Fruit fly (Drosophila melanogaster): ENCODE measurements around the gene Qtzl.

The Qtzl gene

dm6 chr2L:11970853-11971397, 24.6 kb upstream of the Qtzl start (continued):
- peak; percentile 31 to 54 for TF ChIP-seq ss (GFP tag; optimal IDR thresholded peaks at IDR 0.05)
- TF ChIP-seq CG15336 (GFP tag; IDR thresholded peaks at IDR 0.05), result 0 out of 2 replicates have a peak, but pooled peaks have one; percentile 35
- TF ChIP-seq Sox14 (GFP tag; optimal IDR thresholded peaks at IDR 0.05), result peak; percentile 29
- TF ChIP-seq CG16779 (tag; optimal IDR thresholded peaks at IDR 0.05), result no peak
- peak; percentile 11 for TF ChIP-seq Met (GFP tag; optimal IDR thresholded peaks at IDR 0.05)
- no peak for TF ChIP-seq achi (GFP tag; optimal IDR thresholded peaks at IDR 0.05)
- no peak for TF ChIP-seq Ets96B (tag; optimal IDR thresholded peaks at IDR 0.05)
- peak; percentile 48; the same call in 1 of the 3 replicates for TF ChIP-seq eg (GFP tag; IDR thresholded peaks at IDR 0.05)
- no peak for TF ChIP-seq Hr39 (GFP tag; optimal IDR thresholded peaks at IDR 0.05)
- no peak for TF ChIP-seq Hr38 (GFP tag; optimal IDR thresholded peaks at IDR 0.05)
- TF ChIP-seq pdm3 (GFP tag; optimal IDR thresholded peaks at IDR 0.05), result no peak
- peak; percentile 24 for TF ChIP-seq CG7368 (GFP tag; optimal IDR thresholded peaks at IDR 0.05)
- no peak for TF ChIP-seq net (GFP tag; optimal IDR thresholded peaks at IDR 0.05)
- no peak for TF ChIP-seq CG8632 (GFP tag; optimal IDR thresholded peaks at IDR 0.05)
- peak; percentile 46 for TF ChIP-seq Eip78C (GFP tag)
- no peak for TF ChIP-seq CG4318 (GFP tag; optimal IDR thresholded peaks at IDR 0.05)
- no peak for TF ChIP-seq Ets21C (GFP tag; optimal IDR thresholded peaks at IDR 0.05)
- TF ChIP-seq OdsH (GFP tag; optimal IDR thresholded peaks at IDR 0.05), result no peak
- no peak for TF ChIP-seq dac (GFP tag; optimal IDR thresholded peaks at IDR 0.05)
- TF ChIP-seq CG11294 (GFP tag; IDR thresholded peaks at IDR 0.05), result no peak
- peak; percentile 17 for TF ChIP-seq Lpt (GFP tag; optimal IDR thresholded peaks at IDR 0.05)
- TF ChIP-seq Eip75B (GFP tag; optimal IDR thresholded peaks at IDR 0.05), result peak; percentile 37
- no peak for TF ChIP-seq Eip93F (GFP tag; optimal IDR thresholded peaks at IDR 0.05)
- peak; percentile 10 for TF ChIP-seq CG6276 (GFP tag; optimal IDR thresholded peaks at IDR 0.05)
- no peak for TF ChIP-seq Sox15 (GFP tag; optimal IDR thresholded peaks at IDR 0.05)
- no peak for TF ChIP-seq CG8319 (GFP tag; optimal IDR thresholded peaks at IDR 0.05)
- TF ChIP-seq Gug (GFP tag; IDR thresholded peaks at IDR 0.05), result no peak
- TF ChIP-seq topi (GFP tag; optimal IDR thresholded peaks at IDR 0.05), result peak; percentile 26
- TF ChIP-seq Hr4 (GFP tag; optimal IDR thresholded peaks at IDR 0.05), result no peak
- TF ChIP-seq svp (GFP tag), result peak; percentile 56
- TF ChIP-seq CG6792 (GFP tag; optimal IDR thresholded peaks at IDR 0.05), result no peak
- peak; percentile 36 for TF ChIP-seq esn (GFP tag; optimal IDR thresholded peaks at IDR 0.05)
- TF ChIP-seq CG32006 (GFP tag; optimal IDR thresholded peaks at IDR 0.05), result no peak
- TF ChIP-seq CG11762 (GFP tag; optimal IDR thresholded peaks at IDR 0.05; ENCODE audit: insufficient read depth), result no peak
- no peak for TF ChIP-seq Smox (GFP tag; optimal IDR thresholded peaks at IDR 0.05)
- TF ChIP-seq CG8119 (GFP tag; IDR thresholded peaks at IDR 0.05), result no peak; the same call in 2 of the 3 replicates
- peak; percentile 5 for TF ChIP-seq CG6808 (GFP tag; optimal IDR thresholded peaks at IDR 0.05)

dm6 chr2L:11973145-11973738, 22.3 kb upstream of the Qtzl start:
- no peak for TF ChIP-seq CG3919 (GFP tag; optimal IDR thresholded peaks at IDR 0.05)
- TF ChIP-seq CG10631 (GFP tag; optimal IDR thresholded peaks at IDR 0.05), result no peak
- TF ChIP-seq CG7368 (GFP tag; optimal IDR thresholded peaks at IDR 0.05), result no peak
- TF ChIP-seq svp (GFP tag), result no peak
- no peak for TF ChIP-seq topi (GFP tag; optimal IDR thresholded peaks at IDR 0.05)
- TF ChIP-seq esn (GFP tag; optimal IDR thresholded peaks at IDR 0.05), result no peak
- TF ChIP-seq Smox (GFP tag; optimal IDR thresholded peaks at IDR 0.05), result no peak
- TF ChIP-seq CG6163 (GFP tag; IDR thresholded peaks at IDR 0.05), result no peak
- TF ChIP-seq acj6 (GFP tag; optimal IDR thresholded peaks at IDR 0.05), result no peak
- TF ChIP-seq Hr38 (GFP tag; optimal IDR thresholded peaks at IDR 0.05), result no peak
- TF ChIP-seq dsx (GFP tag; optimal IDR thresholded peaks at IDR 0.05; ENCODE audit: poor library complexity, severe bottlenecking), result no peak
- TF ChIP-seq spab (GFP tag; optimal IDR thresholded peaks at IDR 0.05), result no peak
- no peak for TF ChIP-seq Sox14 (GFP tag; optimal IDR thresholded peaks at IDR 0.05)
- no peak for TF ChIP-seq CG6854 (GFP tag; optimal IDR thresholded peaks at IDR 0.05)
- TF ChIP-seq CG8119 (GFP tag; IDR thresholded peaks at IDR 0.05), result no peak
- TF ChIP-seq Sox102F (GFP tag; optimal IDR thresholded peaks at IDR 0.05), result no peak
- no peak for TF ChIP-seq Lpt (GFP tag; optimal IDR thresholded peaks at IDR 0.05)
